Worm (Caenorhabditis elegans): ENCODE data around the gene Y45F3A.1.

DNA sequence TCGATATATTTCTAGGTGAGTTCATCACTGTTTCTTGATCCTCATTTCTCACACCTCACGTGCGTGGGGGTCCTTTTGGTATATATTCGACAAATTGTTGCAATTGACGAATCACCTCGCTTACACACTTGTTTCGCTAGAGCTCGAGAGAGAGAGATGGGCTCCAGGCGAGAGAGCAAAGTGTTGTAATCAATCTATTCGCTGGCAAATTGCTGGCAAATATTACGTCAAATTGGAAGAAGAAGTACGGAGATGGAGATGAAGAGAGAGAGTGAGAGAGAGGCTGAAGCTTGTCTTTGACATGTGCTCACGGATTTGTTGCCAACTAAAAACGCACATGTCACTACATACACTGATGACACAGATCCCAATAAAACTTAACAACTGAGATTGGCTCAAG, 35.8 kb downstream of the Y45F3A.1 start:
- TF ChIP-seq sdz-12 (GFP tag; optimal IDR thresholded peaks at IDR 0.05) (no peak), ama-1 (optimal IDR thresholded peaks at IDR 0.05) (no peak), zag-1 (tag; optimal IDR thresholded peaks at IDR 0.05) (no peak), fos-1 (tag; optimal IDR thresholded peaks at IDR 0.05) (no peak), pqm-1 (tag; optimal IDR thresholded peaks at IDR 0.05) (no peak), nhr-77 (tag; optimal IDR thresholded peaks at IDR 0.05) (no peak), ztf-7 (tag; optimal IDR thresholded peaks at IDR 0.05) (no peak), ZK546.5 (tag; optimal IDR thresholded peaks at IDR 0.05) (no peak), mdt-29 (GFP tag; IDR thresholded peaks at IDR 0.05) (no peak), aly-2 (tag; optimal IDR thresholded peaks at IDR 0.05) (no peak), Y105C5A.15 (GFP tag; IDR thresholded peaks at IDR 0.05) (no peak), zip-11 (GFP tag; IDR thresholded peaks at IDR 0.05) (no peak)
